Fruit fly (Drosophila melanogaster) whole organism: ENCODE data around the gene CG17777.

Experiments
- CG8478 ChIP-seq: fragments of >200 bp; optimal IDR thresholded peaks from 2 replicates; lab custom pipeline; 2018; ENCODE audit warnings: inconsistent platforms
- Dll ChIP-seq: fragments of >200 bp; optimal IDR thresholded peaks from 2 replicates; lab custom pipeline; 2017
- pan ChIP-seq: fragments of >200 bp; optimal IDR thresholded peaks from 2 replicates; lab custom pipeline; 2017
- psq ChIP-seq: fragments of >200 bp; optimal IDR thresholded peaks from 2 replicates; lab custom pipeline; 2017
- usp ChIP-seq: fragments of >200 bp; optimal IDR thresholded peaks from 2 replicates; lab custom pipeline; 2017; ENCODE audit warnings: missing biosample characterization, missing genetic modification characterization, mixed read lengths

DNA sequence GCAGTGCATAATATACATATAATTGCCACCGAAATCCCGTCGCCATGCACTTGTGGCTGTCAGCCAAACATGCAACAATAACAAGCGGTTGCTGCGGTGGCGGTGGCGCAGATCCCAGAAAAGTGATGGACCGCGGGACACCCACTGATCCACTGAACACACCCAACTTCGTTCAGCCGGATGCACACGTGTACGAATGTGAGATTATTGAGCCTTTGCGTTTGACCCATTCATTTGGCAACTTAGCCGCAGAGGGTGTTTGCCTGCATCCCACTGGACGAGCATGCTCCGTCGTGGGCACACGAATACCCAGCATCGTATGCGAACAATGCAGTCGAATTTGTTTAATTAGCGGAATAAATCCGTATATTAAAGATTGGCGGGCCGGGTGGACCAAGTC lies 21.3 kb upstream of the CG17777 start:
- no peak for TF ChIP-seq CG8478 (lab: Kevin White, UChicago)
- no peak for TF ChIP-seq psq (lab: Kevin White, UChicago)
- no peak for TF ChIP-seq Dll
- no peak for TF ChIP-seq pan
- no peak for TF ChIP-seq usp
